Fruit fly (Drosophila melanogaster) whole organism, embryonic: Measurements from ENCODE around the gene CG31886.

Experiments used
- ATbp ChIP-seq: fragments of 200-800 bp; sonication (Bioruptor generic); optimal IDR thresholded peaks from 2 replicates; lab custom pipeline; 2017; ENCODE audit warnings: missing biosample characterization, mild to moderate bottlenecking, missing genetic modification characterization, missing genetic modification reagents
- B-H2 ChIP-seq: fragments of 200-800 bp; sonication (Bioruptor generic); optimal IDR thresholded peaks from 2 replicates; lab custom pipeline; 2018; ENCODE audit warnings: missing biosample characterization, mild to moderate bottlenecking, missing genetic modification characterization
- C15 ChIP-seq: fragments of 200-800 bp; sonication (Bioruptor generic); IDR thresholded peaks from 3 replicates; pipeline ENCODE4 v1.3.6; 2022; ENCODE audit warnings: missing biosample characterization, missing genetic modification characterization
- CG11093 ChIP-seq: fragments of 200-800 bp; sonication (Bioruptor generic); IDR thresholded peaks from 3 replicates; pipeline ENCODE4 v1.3.6; 2022; ENCODE audit warnings: missing biosample characterization, missing genetic modification characterization
- CG13424 ChIP-seq: fragments of 200-800 bp; sonication (Bioruptor generic); optimal IDR thresholded peaks from 2 replicates; lab custom pipeline; 2019; ENCODE audit warnings: missing biosample characterization, mild to moderate bottlenecking, missing genetic modification characterization, moderate library complexity
- CG14441 ChIP-seq: fragments of 200-800 bp; sonication (Bioruptor generic); IDR thresholded peaks from 2 replicates; pipeline ENCODE4 v1.3.6; 2022; ENCODE audit warnings: missing biosample characterization, missing genetic modification characterization
- CG15601 ChIP-seq: fragments of 200-800 bp; sonication (Bioruptor generic); optimal IDR thresholded peaks from 3 replicates; lab custom pipeline; 2019; ENCODE audit warnings: missing biosample characterization, mild to moderate bottlenecking, missing genetic modification characterization, moderate library complexity
- CG15696 ChIP-seq: fragments of 200-800 bp; sonication (Bioruptor generic); optimal IDR thresholded peaks from 2 replicates; lab custom pipeline; 2019; ENCODE audit warnings: missing biosample characterization, mild to moderate bottlenecking, missing genetic modification characterization, moderate library complexity
- CG17612 ChIP-seq: fragments of 200-800 bp; sonication (Bioruptor generic); IDR thresholded peaks from 2 replicates; pipeline ENCODE4 v1.3.6; 2022; ENCODE audit warnings: missing biosample characterization, missing genetic modification characterization
- CG17829 ChIP-seq: fragments of 200-800 bp; optimal IDR thresholded peaks from 2 replicates; lab custom pipeline; 2019; ENCODE audit warnings: missing biosample characterization, mild to moderate bottlenecking, missing genetic modification characterization, moderate library complexity
- CG2199 ChIP-seq: fragments of 200-800 bp; sonication (Bioruptor generic); IDR thresholded peaks from 3 replicates; pipeline ENCODE4 v1.3.6; 2022; ENCODE audit warnings: missing biosample characterization, missing genetic modification characterization
- CG2202 ChIP-seq: fragments of 200-800 bp; sonication (Bioruptor generic); optimal IDR thresholded peaks from 2 replicates; lab custom pipeline; 2018; ENCODE audit warnings: missing biosample characterization, mild to moderate bottlenecking, missing genetic modification characterization
- CG31224 ChIP-seq: fragments of 200-800 bp; sonication (Bioruptor generic); IDR thresholded peaks from 2 replicates; pipeline ENCODE4 v1.3.6; 2022; ENCODE audit warnings: missing biosample characterization, missing genetic modification characterization
- CG31388 ChIP-seq: fragments of 200-800 bp; sonication (Bioruptor generic); optimal IDR thresholded peaks from 2 replicates; lab custom pipeline; 2016; ENCODE audit warnings: missing biosample characterization, missing genetic modification characterization
- CG32772 ChIP-seq: fragments of 200-800 bp; sonication (Bioruptor generic); IDR thresholded peaks from 2 replicates; pipeline ENCODE4 v1.3.6; 2022; ENCODE audit warnings: missing biosample characterization, missing genetic modification characterization
- CG5180 ChIP-seq: fragments of 200-800 bp; sonication (Bioruptor generic); optimal IDR thresholded peaks from 3 replicates; lab custom pipeline; 2017; ENCODE audit warnings: missing biosample characterization, missing genetic modification characterization, mild to moderate bottlenecking, moderate library complexity, missing genetic modification reagents
- CG5953 ChIP-seq: fragments of 200-800 bp; sonication (Bioruptor generic); IDR thresholded peaks from 2 replicates; pipeline ENCODE4 v1.3.6; 2022; ENCODE audit warnings: missing biosample characterization, missing genetic modification characterization
- CG6175 ChIP-seq: fragments of 200-800 bp; sonication (Bioruptor generic); IDR thresholded peaks from 3 replicates; pipeline ENCODE4 v1.3.6; 2022; ENCODE audit warnings: missing biosample characterization, missing genetic modification characterization
- CG8290 ChIP-seq, 3 experiments: fragments of 200-800 bp; sonication (Bioruptor generic); optimal IDR thresholded peaks; 2 replicates each; lab custom pipeline; 2016 to 2019; ENCODE audit warnings: missing biosample characterization in 3 of 3, missing genetic modification characterization in 3 of 3, mild to moderate bottlenecking in 2 of 3, moderate library complexity in 1 of 3
- CG9797 ChIP-seq: fragments of 200-800 bp; sonication (Bioruptor generic); optimal IDR thresholded peaks from 3 replicates; lab custom pipeline; 2018; ENCODE audit warnings: missing biosample characterization, mild to moderate bottlenecking, missing genetic modification characterization
- CrebB ChIP-seq: fragments of 200-800 bp; sonication (Bioruptor generic); optimal IDR thresholded peaks from 3 replicates; lab custom pipeline; 2018; ENCODE audit warnings: missing biosample characterization, mild to moderate bottlenecking, missing genetic modification characterization
- Deaf1 ChIP-seq: fragments of 200-800 bp; optimal IDR thresholded peaks from 3 replicates; lab custom pipeline; 2019; ENCODE audit warnings: missing biosample characterization, mild to moderate bottlenecking, missing genetic modification characterization, moderate library complexity
- Ets97D ChIP-seq: fragments of 200-800 bp; sonication (Bioruptor generic); optimal IDR thresholded peaks from 3 replicates; lab custom pipeline; 2016; ENCODE audit warnings: missing biosample characterization, missing genetic modification characterization
- HLH3B ChIP-seq: fragments of 200-800 bp; sonication (Bioruptor generic); IDR thresholded peaks from 2 replicates; pipeline ENCODE4 v1.3.6; 2022; ENCODE audit warnings: missing biosample characterization, missing genetic modification characterization
- HLH4C ChIP-seq: fragments of 200-800 bp; sonication (Bioruptor generic); IDR thresholded peaks from 3 replicates; pipeline ENCODE4 v1.3.6; 2022; ENCODE audit warnings: missing biosample characterization, missing genetic modification characterization; ENCODE audit not compliant: partially characterized antibody
- MESR4 ChIP-seq: fragments of 200-800 bp; sonication (Bioruptor generic); optimal IDR thresholded peaks from 2 replicates; lab custom pipeline; 2018; ENCODE audit warnings: missing biosample characterization, mild to moderate bottlenecking, missing genetic modification characterization, moderate library complexity
- Oaz ChIP-seq: fragments of 200-800 bp; sonication (Bioruptor generic); IDR thresholded peaks from 2 replicates; pipeline ENCODE4 v1.3.6; 2022; ENCODE audit warnings: missing biosample characterization, missing genetic modification characterization
- Tbp ChIP-seq: fragments of >200 bp; optimal IDR thresholded peaks from 2 replicates; lab custom pipeline; 2018; ENCODE audit warnings: missing biosample characterization, missing genetic modification characterization
- ac ChIP-seq: fragments of 200-800 bp; sonication (Bioruptor generic); optimal IDR thresholded peaks from 3 replicates; lab custom pipeline; 2017; ENCODE audit warnings: missing biosample characterization, mild to moderate bottlenecking, missing genetic modification characterization
- al ChIP-seq: fragments of 200-800 bp; sonication (Bioruptor generic); IDR thresholded peaks from 2 replicates; pipeline ENCODE4 v1.3.6; 2022; ENCODE audit warnings: missing biosample characterization, missing genetic modification characterization
- jumu ChIP-seq: fragments of 200-800 bp; sonication (Bioruptor generic); optimal IDR thresholded peaks from 3 replicates; lab custom pipeline; 2016; ENCODE audit warnings: missing biosample characterization, missing genetic modification characterization
- klu ChIP-seq: fragments of 200-800 bp; sonication (Bioruptor generic); IDR thresholded peaks from 2 replicates; pipeline ENCODE4 v1.3.6; 2022; ENCODE audit warnings: missing biosample characterization, missing genetic modification characterization
- nom ChIP-seq: fragments of 200-800 bp; sonication (Bioruptor generic); optimal IDR thresholded peaks from 2 replicates; lab custom pipeline; 2017; ENCODE audit warnings: missing biosample characterization, missing genetic modification characterization, mild to moderate bottlenecking, moderate library complexity, missing genetic modification reagents
- sug ChIP-seq: fragments of 200-800 bp; optimal IDR thresholded peaks from 2 replicates; lab custom pipeline; 2019; ENCODE audit warnings: missing biosample characterization, mild to moderate bottlenecking, missing genetic modification characterization, moderate library complexity
- wdn ChIP-seq: fragments of 200-800 bp; sonication (Bioruptor generic); IDR thresholded peaks from 2 replicates; pipeline ENCODE4 v1.3.6; 2022; ENCODE audit warnings: missing biosample characterization, missing genetic modification characterization
- zfh2 ChIP-seq: fragments of 200-800 bp; sonication (Bioruptor generic); optimal IDR thresholded peaks from 2 replicates; lab custom pipeline; 2016; ENCODE audit warnings: missing biosample characterization, missing genetic modification characterization

CG31886 gene

DNA sequence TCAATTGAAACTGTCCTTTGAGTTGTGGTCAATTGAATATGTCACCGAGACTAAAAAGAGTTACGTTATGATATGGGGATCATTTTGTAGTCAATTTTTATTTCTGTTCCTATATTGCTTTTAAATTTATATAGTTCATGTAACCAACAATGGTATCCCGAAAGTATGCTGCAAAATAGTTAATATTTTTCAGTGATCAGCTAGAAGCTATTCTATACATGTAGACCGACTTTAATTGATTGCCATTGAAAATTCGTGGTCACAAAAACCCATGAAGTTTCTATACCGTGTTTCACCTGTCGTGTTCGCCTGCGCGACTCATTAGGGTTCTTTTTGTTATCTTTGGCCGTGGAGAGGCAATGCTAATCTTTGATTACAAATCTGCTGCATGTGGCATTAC, 15.7 kb upstream of the CG31886 start:
- TF ChIP-seq CG14441 (GFP tag; lab: Robert Waterston, UW): no peak
- TF ChIP-seq CG15601: peak; percentile 5
- TF ChIP-seq sug: peak; percentile 2
- no peak for TF ChIP-seq jumu (GFP tag; lab: Kevin White, UChicago)
- no peak for TF ChIP-seq CG15696 (tag; lab: Kevin White, UChicago)
- no peak for TF ChIP-seq CG13424 (tag; lab: Kevin White, UChicago)
- no peak for TF ChIP-seq Oaz
- TF ChIP-seq ac (GFP tag; lab: Kevin White, UChicago): no peak
- TF ChIP-seq al (GFP tag; lab: Robert Waterston, UW): no peak
- no peak for TF ChIP-seq HLH3B (GFP tag; lab: Robert Waterston, UW)
- TF ChIP-seq CG9797: no peak
- no peak for TF ChIP-seq HLH4C (GFP tag; lab: Robert Waterston, UW)
- no peak for TF ChIP-seq CG32772
- TF ChIP-seq wdn: no peak
- no peak for TF ChIP-seq nom
- no peak for TF ChIP-seq C15
- TF ChIP-seq Ets97D (GFP tag; lab: Kevin White, UChicago): no peak
- no peak for TF ChIP-seq CG11093 (GFP tag; lab: Robert Waterston, UW)
- no peak for TF ChIP-seq zfh2 (GFP tag; lab: Kevin White, UChicago)
- TF ChIP-seq CG31224 (GFP tag; lab: Robert Waterston, UW): no peak
- no peak for TF ChIP-seq CrebB (tag; lab: Kevin White, UChicago)
- TF ChIP-seq CG17829: no peak
- TF ChIP-seq CG2202 (tag; lab: Kevin White, UChicago): no peak
- peak; percentile 93 for TF ChIP-seq CG2199 (GFP tag; lab: Robert Waterston, UW)
- TF ChIP-seq, all 482 proteins: peak for 3

DNA sequence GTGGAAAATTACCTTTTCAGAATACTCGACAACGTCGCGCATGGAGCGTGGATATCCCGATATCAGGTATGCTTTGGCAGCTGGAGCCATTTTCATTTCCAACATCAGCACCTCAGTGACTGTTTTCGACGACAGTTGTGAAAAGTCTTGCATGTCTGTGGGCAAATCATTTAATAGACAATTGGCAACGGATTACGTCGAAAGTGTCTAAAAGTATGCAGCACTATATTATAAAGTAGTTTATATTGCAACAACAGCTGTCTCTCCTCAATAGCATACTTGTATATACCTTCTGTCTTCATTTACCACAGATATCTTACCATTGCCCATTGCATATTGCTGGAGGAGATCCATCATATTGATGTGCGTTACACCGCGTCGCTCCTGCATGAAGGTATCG, 14.1 kb upstream of the CG31886 start:
- TF ChIP-seq CG17612: peak; percentile 100
- TF ChIP-seq klu (GFP tag; lab: Robert Waterston, UW): no peak
- peak; percentile 70 for TF ChIP-seq CG8290 (GFP tag; optimal IDR thresholded peaks at IDR 0.05; lab: Kevin White, UChicago)
- peak in 1 of 2 experiments; percentile 38 for TF ChIP-seq CG8290 (tag; optimal IDR thresholded peaks at IDR 0.05; lab: Kevin White, UChicago)
- TF ChIP-seq, all 482 proteins: peak for 2

DNA sequence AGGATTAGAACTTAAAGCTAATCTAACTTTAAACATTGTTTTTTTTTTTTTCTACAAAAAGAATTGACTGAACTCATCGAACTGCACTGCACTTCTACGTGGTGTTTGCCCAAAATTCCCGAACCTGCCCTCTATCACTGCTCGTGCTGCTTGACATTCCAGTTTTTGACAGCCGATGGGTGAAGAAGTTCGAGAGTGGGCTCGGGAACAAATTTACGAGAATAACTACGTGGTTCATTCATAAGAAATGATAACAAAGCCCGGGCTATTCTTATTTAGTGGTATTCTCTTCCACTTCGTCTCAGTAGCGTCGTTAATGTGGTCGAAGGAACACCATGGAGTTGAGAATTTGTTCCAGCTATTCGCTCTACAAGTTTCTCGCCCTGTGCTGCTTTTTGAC, 8.4 kb upstream of the CG31886 start, which contains the start of gene CG18088:
Gene CG18088 (plus strand): TSS at position 301 of the 400 bp plus-strand sequence.
- TF ChIP-seq MESR4 (GFP tag; lab: Kevin White, UChicago) (no peak), Deaf1 (tag; lab: Kevin White, UChicago) (peak; percentile 45), B-H2 (GFP tag; lab: Kevin White, UChicago) (no peak)

DNA sequence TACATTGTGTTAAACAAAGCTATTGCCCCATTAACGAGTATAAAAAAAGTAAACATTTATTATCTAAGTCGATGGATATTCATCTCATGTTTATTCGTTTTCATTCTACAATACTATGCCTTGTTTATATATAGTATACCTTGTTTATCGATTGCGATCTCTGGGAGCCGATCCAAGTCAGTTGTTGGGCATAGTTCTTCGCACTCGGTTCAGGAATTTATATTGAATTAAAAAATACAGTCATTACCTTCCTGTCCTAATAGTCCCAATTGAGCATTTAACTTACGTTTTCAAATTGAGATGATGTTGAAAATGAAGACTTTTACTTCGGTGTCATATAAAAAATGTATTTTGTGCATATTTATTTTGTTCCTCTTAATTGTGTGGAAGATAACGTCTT, 5.8 kb upstream of the CG31886 start, which contains the start of gene CG32984:
Gene CG32984 (plus strand): TSS at position 301 of the 400 bp plus-strand sequence.
- TF ChIP-seq ATbp (GFP tag; lab: Kevin White, UChicago) (no peak), CG31388 (GFP tag; lab: Kevin White, UChicago) (no peak), CG5180 (no peak), CG6175 (GFP tag; lab: Robert Waterston, UW) (no peak), CG5953 (GFP tag; lab: Robert Waterston, UW) (no peak), Tbp (GFP tag; lab: Kevin White, UChicago) (no peak)
